Worm (Caenorhabditis elegans): Measurements from ENCODE around the gene clhm-1.

The clhm-1 gene

DNA sequence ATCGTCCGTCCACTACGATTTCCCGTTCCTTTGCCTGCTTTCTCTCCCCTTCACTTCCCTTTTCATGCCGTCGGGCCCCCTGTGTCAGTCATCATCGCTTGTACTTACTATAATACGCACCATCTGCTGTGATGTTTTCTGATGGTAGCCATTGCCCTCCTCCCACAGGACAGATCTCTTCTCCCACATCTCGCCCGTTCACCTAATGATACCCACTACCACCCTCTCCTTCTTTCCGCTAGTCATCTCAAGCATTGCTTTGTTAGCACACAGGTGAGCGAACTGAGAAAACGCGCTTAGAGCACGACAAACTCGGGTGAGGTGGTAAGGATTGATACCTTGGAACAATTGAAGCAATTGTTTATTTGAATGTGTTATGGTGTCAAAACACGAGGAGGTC is 39.9 kb downstream of the clhm-1 start:
- TF ChIP-seq mbf-1 (tag; optimal IDR thresholded peaks at IDR 0.05), result no peak
- TF ChIP-seq zag-1 (tag; optimal IDR thresholded peaks at IDR 0.05), result no peak
- no peak for TF ChIP-seq mdl-1 (tag; optimal IDR thresholded peaks at IDR 0.05)
- TF ChIP-seq blmp-1 (tag; optimal IDR thresholded peaks at IDR 0.05; ENCODE audit: insufficient read depth), result peak; percentile 37
- TF ChIP-seq crh-2 (tag; optimal IDR thresholded peaks at IDR 0.05), result no peak
- TF ChIP-seq nhr-129 (tag; optimal IDR thresholded peaks at IDR 0.05), result peak; percentile 1
- no peak for TF ChIP-seq ztf-11 (tag; optimal IDR thresholded peaks at IDR 0.05)
- no peak for TF ChIP-seq aly-2 (tag; optimal IDR thresholded peaks at IDR 0.05)

DNA sequence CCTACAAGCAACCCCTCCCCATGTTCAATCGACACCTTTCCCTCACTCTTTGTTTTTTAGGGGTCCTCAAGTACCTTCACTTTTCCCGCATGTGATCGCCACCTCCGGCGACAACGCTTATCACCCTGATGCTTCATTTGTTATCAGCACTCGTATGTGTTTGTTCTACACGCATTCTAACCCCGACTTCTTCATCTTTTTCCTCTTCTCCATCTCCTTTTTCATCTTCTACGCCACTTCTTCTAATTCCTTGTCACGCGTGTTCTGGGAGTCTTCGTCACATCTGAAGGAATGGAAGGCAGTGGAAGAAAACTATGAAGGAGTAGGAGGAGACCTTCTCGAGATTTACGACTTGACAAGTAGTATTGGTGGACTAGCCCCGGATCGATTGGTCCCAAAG is 40.8 kb downstream of the clhm-1 start:
- TF ChIP-seq sma-9 (GFP tag; optimal IDR thresholded peaks at IDR 0.05) (peak; percentile 35), sma-9 (tag; optimal IDR thresholded peaks at IDR 0.05) (no peak), fos-1 (tag; optimal IDR thresholded peaks at IDR 0.05) (peak; percentile 46), egl-27 (tag; optimal IDR thresholded peaks at IDR 0.05) (peak; percentile 35), nhr-25 (tag; optimal IDR thresholded peaks at IDR 0.05) (peak; percentile 24), ztf-1 (GFP tag; conservative IDR thresholded peaks at IDR 0.05) (no peak), nhr-21 (tag; optimal IDR thresholded peaks at IDR 0.05) (peak; percentile 30), nhr-77 (tag; optimal IDR thresholded peaks at IDR 0.05) (no peak), nhr-129 (tag; optimal IDR thresholded peaks at IDR 0.05) (peak; percentile 55), peb-1 (tag; optimal IDR thresholded peaks at IDR 0.05) (no peak), mab-5 (tag; optimal IDR thresholded peaks at IDR 0.05) (peak; percentile 61), blmp-1 (tag; optimal IDR thresholded peaks at IDR 0.05; ENCODE audit: insufficient read depth) (peak; percentile 3), crh-2 (tag; optimal IDR thresholded peaks at IDR 0.05) (no peak)

DNA sequence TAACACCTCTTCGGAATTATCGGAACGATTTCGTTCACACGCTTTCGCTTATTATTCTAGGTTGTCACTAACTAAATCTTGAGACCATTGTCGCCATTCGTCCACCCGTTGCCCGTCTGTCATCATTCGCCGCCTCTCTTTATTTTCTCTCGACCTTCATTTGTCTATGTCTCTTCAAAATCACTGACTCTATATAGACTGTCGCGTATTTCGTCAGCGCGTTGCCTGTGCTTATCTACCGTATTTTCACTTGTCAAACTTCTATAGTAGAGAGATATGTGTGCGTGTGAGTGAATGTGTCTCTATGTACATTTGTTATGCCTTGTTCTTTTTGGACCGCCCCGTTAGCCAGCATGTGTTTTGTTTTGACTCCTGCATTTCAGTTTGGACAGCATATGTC is 41.7 kb downstream of the clhm-1 start:
- TF ChIP-seq egl-27 (tag; optimal IDR thresholded peaks at IDR 0.05) (peak; percentile 12), nhr-237 (tag; optimal IDR thresholded peaks at IDR 0.05) (no peak), lsy-2 (tag; optimal IDR thresholded peaks at IDR 0.05) (peak in 1 of 2 experiments; percentile 48), sem-4 (tag; optimal IDR thresholded peaks at IDR 0.05) (peak; percentile 33), lin-11 (tag; optimal IDR thresholded peaks at IDR 0.05) (no peak), C34F6.9 (tag; optimal IDR thresholded peaks at IDR 0.05) (peak; percentile 30), fos-1 (tag; optimal IDR thresholded peaks at IDR 0.05) (peak; percentile 96), nhr-25 (tag; optimal IDR thresholded peaks at IDR 0.05) (peak; percentile 71), crh-2 (tag; optimal IDR thresholded peaks at IDR 0.05) (peak; percentile 41), sma-9 (GFP tag; optimal IDR thresholded peaks at IDR 0.05) (peak; percentile 73), sma-9 (tag; optimal IDR thresholded peaks at IDR 0.05) (no peak), ceh-16 (tag; optimal IDR thresholded peaks at IDR 0.05) (peak; percentile 52), sma-3 (GFP tag; optimal IDR thresholded peaks at IDR 0.05) (peak; percentile 59), lin-13 (GFP tag; optimal IDR thresholded peaks at IDR 0.05) (no peak), nhr-129 (tag; optimal IDR thresholded peaks at IDR 0.05) (peak; percentile 75), unc-55 (GFP tag; optimal IDR thresholded peaks at IDR 0.05) (no peak), nhr-12 (tag; optimal IDR thresholded peaks at IDR 0.05) (no peak), mab-5 (tag; optimal IDR thresholded peaks at IDR 0.05) (no peak), blmp-1 (tag; optimal IDR thresholded peaks at IDR 0.05; ENCODE audit: insufficient read depth) (peak; percentile 96), mbf-1 (tag; optimal IDR thresholded peaks at IDR 0.05) (no peak), F13H6.1 (tag; optimal IDR thresholded peaks at IDR 0.05) (peak; percentile 36)

DNA sequence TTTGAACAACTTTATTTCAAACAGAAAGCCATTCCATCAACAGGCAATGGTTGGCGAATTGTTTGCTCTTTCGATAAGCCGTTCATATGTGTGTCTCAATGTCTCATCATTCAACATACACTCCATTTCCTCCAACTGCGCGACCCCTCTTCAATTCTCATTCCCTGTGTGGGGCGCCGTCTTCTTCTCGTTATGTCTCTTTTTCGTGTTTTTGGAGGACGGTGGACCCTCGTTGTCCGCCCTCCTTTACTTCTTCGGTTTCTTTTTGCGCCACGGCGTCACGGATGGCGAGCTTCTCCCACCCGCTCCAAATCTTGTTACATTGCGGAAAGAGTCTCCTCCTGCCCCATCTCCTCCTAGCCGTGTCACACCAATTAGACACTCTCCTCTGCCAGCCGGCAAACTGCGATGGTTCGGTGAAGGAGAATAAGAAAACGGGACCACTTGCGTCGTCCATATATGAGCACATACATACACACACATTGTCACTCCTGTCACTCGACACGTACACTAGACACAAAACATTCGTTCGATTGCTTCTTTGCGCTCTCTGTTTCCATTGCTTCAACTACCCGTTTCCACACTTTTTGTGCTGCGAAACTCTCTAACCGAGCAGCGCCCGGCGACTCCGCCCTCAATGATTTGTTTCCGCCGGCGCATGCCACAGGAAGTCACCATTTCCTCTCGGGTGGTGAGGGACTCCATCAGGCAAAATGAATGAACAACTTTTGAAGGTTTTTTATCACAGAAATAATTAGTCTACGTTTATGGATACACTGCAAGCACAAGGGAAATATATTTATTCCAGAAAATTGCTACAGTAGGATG is 42.5 kb downstream of the clhm-1 start:
- TF ChIP-seq alr-1 (tag; optimal IDR thresholded peaks at IDR 0.05) (no peak), dmd-4 (tag; optimal IDR thresholded peaks at IDR 0.05) (no peak), elt-3 (tag; optimal IDR thresholded peaks at IDR 0.05) (no peak), lin-39 (tag; optimal IDR thresholded peaks at IDR 0.05) (no peak), zag-1 (tag; optimal IDR thresholded peaks at IDR 0.05) (peak; percentile 8), egl-27 (tag; optimal IDR thresholded peaks at IDR 0.05) (no peak), unc-55 (GFP tag; optimal IDR thresholded peaks at IDR 0.05) (peak; percentile 3), nhr-25 (tag; optimal IDR thresholded peaks at IDR 0.05) (no peak), unc-39 (tag; optimal IDR thresholded peaks at IDR 0.05) (no peak), blmp-1 (tag; optimal IDR thresholded peaks at IDR 0.05; ENCODE audit: insufficient read depth) (no peak), sma-9 (GFP tag; optimal IDR thresholded peaks at IDR 0.05) (peak; percentile 38), sma-9 (tag; optimal IDR thresholded peaks at IDR 0.05) (no peak), lsy-2 (tag; optimal IDR thresholded peaks at IDR 0.05) (no peak), C34F6.9 (tag; optimal IDR thresholded peaks at IDR 0.05) (peak; percentile 14)

Measured in whole organism, L2 larva.